Worm (Caenorhabditis elegans): Measurements from ENCODE around the gene H34I24.1.
A peak's percentile ranks its signal among the peaks of the same experiment; 100 is the strongest.
"Not testable (repeated sequence)": the region's sequence is repeated elsewhere in the genome, so short reads cannot be mapped to it uniquely, and the experiment has no call there.

Gene H34I24.1

ce11 chrIII:2875946-2876345 lies 29.1 kb downstream of the H34I24.1 start:
- peak; percentile 16 for TF ChIP-seq W03F9.2 (tag; optimal IDR thresholded peaks at IDR 0.05)
- no peak for TF ChIP-seq dao-5 (tag; optimal IDR thresholded peaks at IDR 0.05)

ce11 chrIII:2879703-2880102 lies 32.9 kb downstream of the H34I24.1 start:
- TF ChIP-seq dao-5 (tag; optimal IDR thresholded peaks at IDR 0.05) (no peak), him-1 (tag; optimal IDR thresholded peaks at IDR 0.05) (no peak), W03F9.2 (tag; optimal IDR thresholded peaks at IDR 0.05) (no peak)

ce11 chrIII:2881117-2881516 lies 34.3 kb downstream of the H34I24.1 start:
- TF ChIP-seq W03F9.2 (tag; optimal IDR thresholded peaks at IDR 0.05) (no peak), dao-5 (tag; optimal IDR thresholded peaks at IDR 0.05) (no peak), him-1 (tag; optimal IDR thresholded peaks at IDR 0.05) (no peak)

ce11 chrIII:2881989-2882388 lies 35.1 kb downstream of the H34I24.1 start, which contains the start of gene F56F11.2:
Gene F56F11.2, plus strand, starts transcription at chrIII:2882289.
- TF ChIP-seq dao-5, him-1, W03F9.2 (tag; optimal IDR thresholded peaks at IDR 0.05): not testable (repeated sequence)

- TF ChIP-seq him-1 (tag; optimal IDR thresholded peaks at IDR 0.05) = no peak
- TF ChIP-seq W03F9.2 (tag; optimal IDR thresholded peaks at IDR 0.05) = no peak
- TF ChIP-seq dao-5 (tag; optimal IDR thresholded peaks at IDR 0.05) = no peak
Observed at ce11 chrIII:2891443-2891842, 44.6 kb downstream of the H34I24.1 start, which contains the start of gene F56F11.1. Gene F56F11.1, plus strand, starts transcription at chrIII:2891743.

All from whole organism, L4/young adult.